Fruit fly (Drosophila melanogaster) whole organism, embryonic: Measurements from ENCODE around the gene CG31268.

Experiments used
- C15 ChIP-seq: fragments of 200-800 bp; sonication (Bioruptor generic); IDR thresholded peaks from 3 replicates; pipeline ENCODE4 v1.3.6; 2022; ENCODE audit warnings: missing biosample characterization, missing genetic modification characterization
- CG1024 ChIP-seq: fragments of 200-800 bp; sonication (Bioruptor generic); IDR thresholded peaks from 2 replicates; pipeline ENCODE4 v1.3.6; 2022; ENCODE audit warnings: missing biosample characterization, missing genetic modification characterization
- CG12236 ChIP-seq: fragments of 200-800 bp; sonication (Bioruptor generic); optimal IDR thresholded peaks from 2 replicates; lab custom pipeline; 2016; ENCODE audit warnings: missing biosample characterization, missing genetic modification characterization
- CG12391 ChIP-seq: fragments of 200-800 bp; sonication (Bioruptor generic); optimal IDR thresholded peaks from 3 replicates; lab custom pipeline; 2018; ENCODE audit warnings: missing biosample characterization, mild to moderate bottlenecking, missing genetic modification characterization, moderate library complexity
- CG13624 ChIP-seq: fragments of 200-800 bp; sonication (Bioruptor generic); optimal IDR thresholded peaks from 2 replicates; lab custom pipeline; 2016; ENCODE audit warnings: missing biosample characterization, missing genetic modification characterization
- CG14014 ChIP-seq: fragments of 200-800 bp; sonication (Bioruptor generic); IDR thresholded peaks from 2 replicates; pipeline ENCODE4 v1.3.6; 2022; ENCODE audit warnings: missing biosample characterization, missing genetic modification characterization
- CG14710 ChIP-seq: fragments of 200-800 bp; sonication (Bioruptor generic); optimal IDR thresholded peaks from 3 replicates; lab custom pipeline; 2019; ENCODE audit warnings: missing biosample characterization, mild to moderate bottlenecking, missing genetic modification characterization, moderate library complexity
- CG1647 ChIP-seq: fragments of 200-800 bp; sonication (Bioruptor generic); optimal IDR thresholded peaks from 3 replicates; lab custom pipeline; 2016; ENCODE audit warnings: missing biosample characterization, missing genetic modification characterization
- CG18476 ChIP-seq: fragments of 200-800 bp; sonication (Bioruptor generic); optimal IDR thresholded peaks from 2 replicates; lab custom pipeline; 2016; ENCODE audit warnings: missing biosample characterization, mild to moderate bottlenecking, missing genetic modification characterization
- CG30431 ChIP-seq: fragments of 200-800 bp; sonication (Bioruptor generic); optimal IDR thresholded peaks from 2 replicates; lab custom pipeline; 2017; ENCODE audit warnings: missing biosample characterization, missing genetic modification characterization
- CG3847 ChIP-seq: fragments of 200-800 bp; sonication (Bioruptor generic); IDR thresholded peaks from 2 replicates; pipeline ENCODE4 v1.3.6; 2022; ENCODE audit warnings: missing biosample characterization, missing genetic modification characterization
- CG4617 ChIP-seq: fragments of 200-800 bp; sonication (Bioruptor generic); optimal IDR thresholded peaks from 3 replicates; lab custom pipeline; 2016; ENCODE audit warnings: missing biosample characterization, missing genetic modification characterization, borderline replicate concordance
- CG5180 ChIP-seq: fragments of 200-800 bp; sonication (Bioruptor generic); optimal IDR thresholded peaks from 3 replicates; lab custom pipeline; 2017; ENCODE audit warnings: missing biosample characterization, missing genetic modification characterization, mild to moderate bottlenecking, moderate library complexity, missing genetic modification reagents
- CG6683 ChIP-seq: fragments of 200-800 bp; sonication (Bioruptor generic); optimal IDR thresholded peaks from 2 replicates; lab custom pipeline; 2017; ENCODE audit warnings: missing biosample characterization, mild to moderate bottlenecking, missing genetic modification characterization, missing genetic modification reagents
- CG7839 ChIP-seq: fragments of 200-800 bp; sonication (Bioruptor generic); optimal IDR thresholded peaks from 3 replicates; lab custom pipeline; 2018; ENCODE audit warnings: missing biosample characterization, mild to moderate bottlenecking, missing genetic modification characterization, moderate library complexity
- CG9932 ChIP-seq: fragments of 200-800 bp; sonication (Bioruptor generic); IDR thresholded peaks from 2 replicates; pipeline ENCODE4 v1.3.6; 2022; ENCODE audit warnings: missing biosample characterization, missing genetic modification characterization
- D ChIP-seq, 2 experiments: fragments of 200-800 bp in 1 of 2; fragments of >200 bp in 1 of 2; sonication (Bioruptor generic) in 1 of 2; optimal IDR thresholded peaks; 2 replicates in 1 of 2; 3 replicates in 1 of 2; lab custom pipeline; 2017; ENCODE audit warnings: mild to moderate bottlenecking in 1 of 2, missing biosample characterization in 1 of 2, missing genetic modification characterization in 1 of 2, missing genetic modification reagents in 1 of 2
- Dbx ChIP-seq: fragments of 200-800 bp; sonication (Bioruptor generic); IDR thresholded peaks from 3 replicates; pipeline ENCODE4 v1.3.6; 2022; ENCODE audit warnings: missing biosample characterization, missing genetic modification characterization
- Dip2 ChIP-seq: fragments of 200-800 bp; sonication (Bioruptor generic); IDR thresholded peaks from 2 replicates; pipeline ENCODE4 v1.3.6; 2022; ENCODE audit warnings: missing biosample characterization, missing genetic modification characterization
- Dip3 ChIP-seq: fragments of 200-800 bp; sonication (Bioruptor generic); optimal IDR thresholded peaks from 3 replicates; lab custom pipeline; 2016; ENCODE audit warnings: missing biosample characterization, missing genetic modification characterization
- Doc2 ChIP-seq: fragments of 200-800 bp; sonication (Bioruptor generic); IDR thresholded peaks from 2 replicates; pipeline ENCODE4 v1.3.6; 2022; ENCODE audit warnings: missing biosample characterization, missing genetic modification characterization
- Ets97D ChIP-seq: fragments of 200-800 bp; sonication (Bioruptor generic); optimal IDR thresholded peaks from 3 replicates; lab custom pipeline; 2016; ENCODE audit warnings: missing biosample characterization, missing genetic modification characterization
- Gsc ChIP-seq: fragments of 200-800 bp; sonication (Bioruptor generic); IDR thresholded peaks from 2 replicates; pipeline ENCODE4 v1.3.6; 2022; ENCODE audit warnings: missing biosample characterization, missing genetic modification characterization
- Gug ChIP-seq: fragments of 200-800 bp; sonication (Bioruptor generic); IDR thresholded peaks from 4 replicates; pipeline ENCODE4 v1.3.6; 2022; ENCODE audit warnings: missing biosample characterization, missing genetic modification characterization
- HLH54F ChIP-seq: fragments of 200-800 bp; sonication (Bioruptor generic); optimal IDR thresholded peaks from 3 replicates; lab custom pipeline; 2016; ENCODE audit warnings: missing biosample characterization, missing genetic modification characterization
- HmgZ ChIP-seq: fragments of 200-800 bp; sonication (Bioruptor generic); optimal IDR thresholded peaks from 2 replicates; lab custom pipeline; 2018; ENCODE audit warnings: missing biosample characterization, mild to moderate bottlenecking, missing genetic modification characterization
- Hr3 ChIP-seq: fragments of 200-800 bp; sonication (Bioruptor generic); optimal IDR thresholded peaks from 3 replicates; lab custom pipeline; 2016; ENCODE audit warnings: missing biosample characterization, missing genetic modification characterization
- Hsf ChIP-seq: fragments of 200-800 bp; sonication (Bioruptor generic); optimal IDR thresholded peaks from 3 replicates; lab custom pipeline; 2016; ENCODE audit warnings: missing biosample characterization, missing genetic modification characterization
- Myb ChIP-seq: fragments of 200-800 bp; sonication (Bioruptor generic); optimal IDR thresholded peaks from 2 replicates; lab custom pipeline; 2016; ENCODE audit warnings: missing biosample characterization, missing genetic modification characterization
- Sox100B ChIP-seq: fragments of 200-800 bp; sonication (Bioruptor generic); optimal IDR thresholded peaks from 3 replicates; lab custom pipeline; 2018; ENCODE audit warnings: missing biosample characterization, mild to moderate bottlenecking, missing genetic modification characterization
- Sox102F ChIP-seq: fragments of 200-800 bp; sonication (Bioruptor generic); optimal IDR thresholded peaks from 2 replicates; lab custom pipeline; 2018; ENCODE audit warnings: missing biosample characterization, mild to moderate bottlenecking, missing genetic modification characterization, moderate library complexity
- abd-A ChIP-seq: fragments of 200-800 bp; sonication (Bioruptor generic); optimal IDR thresholded peaks from 3 replicates; lab custom pipeline; 2019; ENCODE audit warnings: missing biosample characterization, mild to moderate bottlenecking, missing genetic modification characterization, moderate library complexity
- ac ChIP-seq: fragments of 200-800 bp; sonication (Bioruptor generic); optimal IDR thresholded peaks from 3 replicates; lab custom pipeline; 2017; ENCODE audit warnings: missing biosample characterization, mild to moderate bottlenecking, missing genetic modification characterization
- aop ChIP-seq: fragments of 200-800 bp; sonication (Bioruptor generic); IDR thresholded peaks from 2 replicates; pipeline ENCODE4 v1.3.6; 2022; ENCODE audit warnings: missing biosample characterization, missing genetic modification characterization
- ash1 ChIP-seq: fragments of 200-800 bp; sonication (Bioruptor generic); optimal IDR thresholded peaks from 2 replicates; lab custom pipeline; 2018; ENCODE audit warnings: missing biosample characterization, mild to moderate bottlenecking, missing genetic modification characterization
- bab2 ChIP-seq: fragments of 200-800 bp; sonication (Bioruptor generic); optimal IDR thresholded peaks from 2 replicates; lab custom pipeline; 2016; ENCODE audit warnings: missing biosample characterization, missing genetic modification characterization
- bowl ChIP-seq: fragments of 200-800 bp; sonication (Bioruptor generic); IDR thresholded peaks from 2 replicates; pipeline ENCODE4 v1.3.6; 2022; ENCODE audit warnings: missing biosample characterization, missing genetic modification characterization
- chn ChIP-seq: fragments of 200-800 bp; sonication (Bioruptor generic); optimal IDR thresholded peaks from 2 replicates; lab custom pipeline; 2016; ENCODE audit warnings: missing biosample characterization, missing genetic modification characterization
- danr ChIP-seq: fragments of 200-800 bp; sonication (Bioruptor generic); IDR thresholded peaks from 2 replicates; pipeline ENCODE4 v1.3.6; 2022; ENCODE audit warnings: missing biosample characterization, missing genetic modification characterization
- fd64A ChIP-seq: fragments of 200-800 bp; sonication (Bioruptor generic); optimal IDR thresholded peaks from 3 replicates; lab custom pipeline; 2018; ENCODE audit warnings: missing biosample characterization, mild to moderate bottlenecking, missing genetic modification characterization
- gsb-n ChIP-seq: fragments of 200-800 bp; sonication (Bioruptor generic); optimal IDR thresholded peaks from 3 replicates; lab custom pipeline; 2018; ENCODE audit warnings: missing biosample characterization, mild to moderate bottlenecking, missing genetic modification characterization
- knrl ChIP-seq: fragments of 200-800 bp; sonication (Bioruptor generic); IDR thresholded peaks from 3 replicates; pipeline ENCODE4 v1.3.6; 2022; ENCODE audit warnings: missing biosample characterization, missing genetic modification characterization; ENCODE audit not compliant: partially characterized antibody
- lilli ChIP-seq: fragments of 200-800 bp; sonication (Bioruptor generic); optimal IDR thresholded peaks from 3 replicates; lab custom pipeline; 2016; ENCODE audit warnings: missing biosample characterization, missing genetic modification characterization
- lola ChIP-seq, 3 experiments: fragments of >200 bp in 2 of 3; fragments of 200-800 bp in 1 of 3; sonication (Bioruptor generic) in 1 of 3; optimal IDR thresholded peaks; 2 replicates each; lab custom pipeline; 2017 to 2019; ENCODE audit warnings: missing biosample characterization in 3 of 3, missing genetic modification characterization in 3 of 3, mild to moderate bottlenecking in 1 of 3, moderate library complexity in 1 of 3
- rib ChIP-seq: fragments of 200-800 bp; sonication (Bioruptor generic); IDR thresholded peaks from 2 replicates; pipeline ENCODE4 v1.3.6; 2022; ENCODE audit warnings: missing biosample characterization, missing genetic modification characterization
- ro ChIP-seq: fragments of 200-800 bp; sonication (Bioruptor generic); IDR thresholded peaks from 2 replicates; pipeline ENCODE4 v1.3.6; 2022; ENCODE audit warnings: missing biosample characterization, missing genetic modification characterization
- run ChIP-seq: fragments of 200-800 bp; sonication (Bioruptor generic); optimal IDR thresholded peaks from 3 replicates; lab custom pipeline; 2018; ENCODE audit warnings: missing biosample characterization, mild to moderate bottlenecking, missing genetic modification characterization
- schlank ChIP-seq: fragments of 200-800 bp; sonication (Bioruptor generic); optimal IDR thresholded peaks from 2 replicates; lab custom pipeline; 2018; ENCODE audit warnings: missing biosample characterization, mild to moderate bottlenecking, missing genetic modification characterization
- tll ChIP-seq, 2 experiments: fragments of 200-800 bp in 1 of 2; fragments of >200 bp in 1 of 2; sonication (Bioruptor generic) in 1 of 2; optimal IDR thresholded peaks; 2 replicates each; lab custom pipeline; 2017 to 2019; ENCODE audit warnings: missing biosample characterization in 2 of 2, missing genetic modification characterization in 2 of 2, mild to moderate bottlenecking in 1 of 2, moderate library complexity in 1 of 2
- tna ChIP-seq: fragments of 200-800 bp; sonication (Bioruptor generic); IDR thresholded peaks from 2 replicates; pipeline ENCODE4 v1.3.6; 2022; ENCODE audit warnings: missing biosample characterization, missing genetic modification characterization; ENCODE audit not compliant: partially characterized antibody
- ttk ChIP-seq: fragments of 200-800 bp; sonication (Bioruptor generic); IDR thresholded peaks from 2 replicates; pipeline ENCODE4 v2.1.2; 2022; ENCODE audit warnings: missing biosample characterization, missing genetic modification characterization

Gene CG31268

DNA sequence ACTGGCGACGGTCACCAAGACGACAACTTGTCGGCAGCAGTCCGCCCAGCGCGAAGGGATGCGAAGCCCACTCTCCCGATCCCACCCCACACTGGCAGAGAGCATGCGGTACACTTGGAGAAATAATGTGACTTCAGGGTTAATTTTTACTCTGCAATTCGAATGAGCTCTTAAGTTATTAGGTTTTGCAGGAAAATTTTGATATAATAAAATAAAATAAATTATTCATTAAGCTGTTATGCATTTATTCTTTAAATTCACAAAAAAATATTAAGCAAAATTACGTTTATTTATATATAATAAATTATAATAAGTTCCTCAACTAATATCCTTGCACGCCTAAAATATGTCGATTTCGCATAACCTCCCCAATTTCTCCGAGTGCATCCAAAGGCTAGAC, 17.3 kb downstream of the CG31268 start:
- TF ChIP-seq CG1647 (GFP tag; lab: Kevin White, UChicago) (no peak), chn (GFP tag; lab: Kevin White, UChicago) (no peak), CG18476 (no peak), ac (GFP tag; lab: Kevin White, UChicago) (no peak), Doc2 (GFP tag; lab: Robert Waterston, UW) (no peak), HmgZ (tag; lab: Kevin White, UChicago) (no peak), Gsc (GFP tag; lab: Robert Waterston, UW) (no peak), aop (GFP tag; lab: Robert Waterston, UW) (no peak), bab2 (no peak), Myb (no peak), schlank (tag; lab: Kevin White, UChicago) (no peak), Hsf (no peak), tll (GFP tag; optimal IDR thresholded peaks at IDR 0.05; lab: Kevin White, UChicago) (no peak), CG7839 (tag; lab: Kevin White, UChicago) (no peak), Dip2 (GFP tag; lab: Robert Waterston, UW) (no peak), CG6683 (GFP tag; lab: Kevin White, UChicago) (peak; percentile 16), ash1 (GFP tag; lab: Kevin White, UChicago) (no peak), gsb-n (tag; lab: Kevin White, UChicago) (no peak), danr (GFP tag; lab: Robert Waterston, UW) (no peak), CG9932 (no peak), C15 (GFP tag; lab: Robert Waterston, UW) (no peak), lilli (GFP tag; lab: Kevin White, UChicago) (no peak), tna (no peak), run (tag; lab: Kevin White, UChicago) (no peak), ro (GFP tag; lab: Robert Waterston, UW) (no peak), ttk (GFP tag; lab: Robert Waterston, UW) (0 out of 2 replicates have a peak, but pooled peaks have one; percentile 35), Dbx (GFP tag; lab: Robert Waterston, UW) (no peak), CG3847 (GFP tag; lab: Robert Waterston, UW) (peak; percentile 27; the same call in 1 of the 2 replicates), lola (GFP tag; optimal IDR thresholded peaks at IDR 0.05; lab: Kevin White, UChicago) (peak in 1 of 3 experiments; percentile 41), bowl (GFP tag; lab: Robert Waterston, UW) (no peak), CG14710 (tag; lab: Kevin White, UChicago) (no peak), CG30431 (GFP tag; lab: Kevin White, UChicago) (no peak), fd64A (no peak), CG4617 (GFP tag; lab: Kevin White, UChicago) (no peak), Sox100B (peak; percentile 7), abd-A (tag; lab: Kevin White, UChicago) (no peak), rib (no peak), CG12391 (tag; lab: Kevin White, UChicago) (peak; percentile 50), Sox102F (no peak), CG5180 (GFP tag; lab: Kevin White, UChicago) (no peak), Ets97D (no peak), Gug (no peak), D (optimal IDR thresholded peaks at IDR 0.05; lab: Kevin White, UChicago) (no peak), D (GFP tag; optimal IDR thresholded peaks at IDR 0.05; lab: Kevin White, UChicago) (no peak), HLH54F (GFP tag; lab: Kevin White, UChicago) (no peak), CG1024 (GFP tag; lab: Robert Waterston, UW) (no peak), Dip3 (GFP tag; lab: Kevin White, UChicago) (no peak), CG14014 (GFP tag; lab: Robert Waterston, UW) (no peak), CG12236 (GFP tag; lab: Kevin White, UChicago) (no peak), Hr3 (GFP tag; lab: Kevin White, UChicago) (peak; percentile 28), CG13624 (GFP tag; lab: Kevin White, UChicago) (no peak), knrl (no peak)
